Fruit fly (Drosophila melanogaster): ENCODE measurements around the gene Snx6.

DNA sequence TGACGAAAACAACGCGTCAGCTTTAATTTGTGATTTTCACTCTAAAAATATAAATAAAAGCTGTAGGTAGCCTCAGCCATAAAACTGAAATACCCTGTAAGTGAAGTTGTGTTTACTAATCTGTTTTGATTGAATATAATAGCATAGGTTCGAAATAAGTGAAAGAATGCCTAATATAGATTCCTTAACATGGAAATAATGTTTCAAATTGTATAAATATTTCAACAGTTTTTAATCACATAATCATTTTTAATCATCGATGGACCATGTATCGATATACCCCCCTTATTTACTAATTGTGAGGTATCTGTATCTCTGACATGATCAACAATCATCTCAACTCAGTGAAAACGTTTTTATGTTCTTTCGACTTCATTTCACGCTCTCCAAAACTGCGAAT lies 34.9 kb upstream of the Snx6 start:
- TF ChIP-seq CG6163 (GFP tag; IDR thresholded peaks at IDR 0.05) (no peak), Eip78C (GFP tag) (no peak)

All from whole organism, prepupa.